Fruit fly (Drosophila melanogaster) whole organism: ENCODE results near the gene CG34281.

ENCODE experiments used
- EcR ChIP-seq, 2 experiments: fragments of >200 bp; optimal IDR thresholded peaks; 2 replicates each; lab custom pipeline; 2017; ENCODE audit warnings: missing biosample characterization in 2 of 2, missing genetic modification characterization in 2 of 2, missing genetic modification reagents in 2 of 2
- psq ChIP-seq: fragments of >200 bp; optimal IDR thresholded peaks from 2 replicates; lab custom pipeline; 2017

DNA sequence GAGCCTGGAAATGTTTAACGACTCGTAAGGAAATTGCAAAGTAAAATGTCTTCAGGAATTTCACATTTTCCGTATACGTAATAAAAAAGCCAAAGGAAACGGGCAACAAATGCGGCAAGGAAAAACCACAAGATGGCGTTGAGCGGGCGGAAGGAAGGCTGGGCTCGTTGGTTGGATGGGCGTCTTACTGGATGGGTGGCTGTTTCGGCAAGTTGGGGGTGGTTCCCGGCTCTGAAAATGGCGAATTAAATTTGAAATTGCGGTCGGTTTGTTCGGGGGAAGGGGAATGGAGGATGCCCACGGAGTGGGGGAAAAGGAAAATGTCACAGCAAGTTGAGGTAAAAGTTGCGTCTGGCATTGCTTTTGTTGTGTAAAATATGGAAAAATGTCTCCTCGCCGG is 13.0 kb upstream of the CG34281 start:
- TF ChIP-seq EcR (GFP tag; optimal IDR thresholded peaks at IDR 0.05; lab: Kevin White, UChicago), result no peak
- no peak for TF ChIP-seq psq (lab: Kevin White, UChicago)
